Fruit fly (Drosophila melanogaster): ENCODE data around the gene Reepl1.

Reepl1 gene

DNA sequence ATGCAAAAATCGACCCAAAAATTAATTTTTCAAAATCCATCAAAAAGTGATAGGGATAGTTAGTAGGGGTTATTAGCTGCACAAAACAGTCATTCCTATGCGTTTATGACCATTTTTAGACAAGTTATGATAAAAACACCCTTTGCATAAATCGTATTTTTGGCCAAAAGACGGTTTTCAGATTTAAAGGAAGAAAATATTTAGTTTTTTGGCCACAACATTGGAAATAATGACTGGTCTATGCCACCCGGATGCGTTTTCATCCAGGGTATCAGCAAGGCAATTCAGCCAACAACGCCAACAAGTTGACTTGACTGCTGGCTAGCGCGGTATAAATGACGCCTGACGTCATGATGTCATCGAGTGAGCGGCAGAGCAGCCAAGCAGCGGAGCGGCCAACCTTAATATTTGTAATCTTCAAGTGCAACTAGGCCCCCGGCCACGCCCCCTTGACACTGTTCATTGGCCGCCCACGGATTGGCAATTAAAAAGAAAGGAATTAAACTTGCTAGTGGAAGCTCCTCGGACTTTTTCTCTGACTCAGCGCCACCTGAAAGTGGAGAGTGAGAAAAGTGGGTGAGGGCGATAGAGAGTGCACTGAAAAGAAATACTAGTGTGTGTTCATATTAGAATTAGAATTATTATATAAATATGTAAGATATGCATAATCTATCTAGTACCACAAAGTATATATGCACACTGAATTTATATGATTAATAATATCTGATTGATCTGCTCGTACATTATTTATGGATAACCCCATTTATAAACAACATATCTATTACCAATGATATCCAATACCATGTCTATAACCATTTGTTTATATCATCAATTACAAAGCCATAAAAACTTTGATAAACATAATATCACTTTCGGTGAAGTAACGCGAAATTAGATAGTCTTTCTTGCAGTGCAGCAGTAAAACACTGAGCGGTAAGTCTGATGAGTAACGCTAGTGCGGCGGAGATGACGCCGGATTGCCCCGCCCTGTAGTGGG, 12.5 kb upstream of the Reepl1 start (continued):
- TF ChIP-seq Mio (GFP tag; optimal IDR thresholded peaks at IDR 0.05) (no peak), pan (optimal IDR thresholded peaks at IDR 0.05) (no peak), sv (GFP tag; optimal IDR thresholded peaks at IDR 0.05) (peak; percentile 54), tai (GFP tag; optimal IDR thresholded peaks at IDR 0.05) (no peak), lola (GFP tag; optimal IDR thresholded peaks at IDR 0.05) (no peak), fru (GFP tag; optimal IDR thresholded peaks at IDR 0.05) (peak; percentile 72)

DNA sequence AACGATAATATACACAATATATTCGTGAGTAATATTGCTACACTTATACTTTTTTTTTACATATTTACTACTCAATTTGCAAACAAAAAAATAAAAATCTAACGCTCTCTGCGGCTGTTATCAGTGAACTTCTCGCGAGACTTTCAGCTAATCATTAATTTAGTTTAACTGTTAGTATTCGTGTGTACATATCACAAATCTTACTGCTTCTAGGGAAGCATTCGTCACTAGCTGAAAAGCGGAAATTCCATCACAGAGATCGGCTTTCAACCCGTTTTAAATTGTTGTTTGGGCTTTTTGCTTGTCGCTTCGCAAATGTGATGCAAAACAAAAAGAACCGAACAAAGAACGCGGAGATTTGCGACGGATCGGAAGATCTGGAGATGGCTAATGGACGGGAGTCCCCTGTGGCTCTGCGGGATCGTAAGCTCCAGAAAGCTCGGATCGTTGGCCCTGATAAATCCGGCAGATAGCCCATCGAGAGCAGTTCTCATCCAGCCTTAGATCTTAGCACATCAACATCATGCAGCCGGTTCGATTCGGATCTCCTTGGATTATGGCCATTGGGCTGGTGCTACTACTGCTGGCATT, 11.0 kb upstream of the Reepl1 start, which contains the start of gene PGRP-SA:
Gene PGRP-SA, plus strand, starts transcription at position 194 of the 591 bp plus-strand sequence.
- no peak for TF ChIP-seq Rel (GFP tag; optimal IDR thresholded peaks at IDR 0.05)
- peak; percentile 98 for TF ChIP-seq Rel (tag; optimal IDR thresholded peaks at IDR 0.05)
- TF ChIP-seq GATAd (GFP tag; optimal IDR thresholded peaks at IDR 0.05): no peak
- no peak for TF ChIP-seq Hr78 (GFP tag; optimal IDR thresholded peaks at IDR 0.05)
- no peak for TF ChIP-seq dl (GFP tag; optimal IDR thresholded peaks at IDR 0.05; ENCODE audit: insufficient read depth in 1 of 2, partially characterized antibody in 2 of 2)
- TF ChIP-seq brk (GFP tag; optimal IDR thresholded peaks at IDR 0.05): no peak

DNA sequence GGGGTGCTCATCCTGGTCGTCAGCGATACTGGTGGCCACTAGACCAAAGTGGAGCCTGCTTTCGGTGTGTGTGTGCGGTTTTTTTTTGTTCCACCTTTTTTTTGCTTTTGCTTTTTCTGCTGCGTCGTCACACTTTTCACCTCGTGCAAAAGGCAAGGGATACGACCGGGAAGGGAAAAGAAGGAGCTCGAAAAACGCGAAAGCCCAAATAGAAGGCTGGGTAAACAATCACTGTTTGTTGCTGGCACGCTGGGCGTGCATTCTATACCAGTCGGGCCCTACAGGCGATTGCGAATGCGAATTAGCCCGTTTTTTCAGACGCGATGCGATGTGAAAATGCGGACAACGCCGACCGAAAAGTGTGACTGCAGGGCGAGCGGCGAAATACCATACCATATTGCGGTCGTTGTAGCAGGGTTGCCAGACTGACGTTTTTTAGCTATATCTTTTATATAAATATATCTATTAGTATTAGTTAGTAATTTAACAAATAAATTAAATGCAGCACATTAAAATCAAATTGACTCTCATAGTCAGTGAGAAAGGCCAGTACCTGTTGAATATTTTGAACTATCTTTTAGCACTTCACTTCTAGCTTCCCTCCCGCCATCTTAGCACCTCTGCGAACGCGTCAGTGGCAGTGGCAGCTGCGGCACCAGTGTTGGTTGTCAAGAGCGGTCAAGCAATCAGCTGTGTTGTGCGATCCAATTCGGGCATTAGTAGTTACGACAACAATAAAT, 2.4 kb upstream of the Reepl1 start, which contains the start of the genes Polr2A and CG11699:
Gene Polr2A, minus strand, starts transcription at position 371 of the 740 bp plus-strand sequence.
Gene CG11699, plus strand, starts transcription at position 666 of the 740 bp plus-strand sequence.
- TF ChIP-seq ey (GFP tag; optimal IDR thresholded peaks at IDR 0.05) (no peak), h (GFP tag; optimal IDR thresholded peaks at IDR 0.05) (peak; percentile 51), CrebA (GFP tag; optimal IDR thresholded peaks at IDR 0.05; ENCODE audit: borderline replicate concordance) (no peak), Hr83 (GFP tag; optimal IDR thresholded peaks at IDR 0.05; ENCODE audit: poor library complexity, severe bottlenecking) (peak; percentile 14), Dif (GFP tag; optimal IDR thresholded peaks at IDR 0.05; ENCODE audit: partially characterized antibody) (no peak), CG32264 (GFP tag; optimal IDR thresholded peaks at IDR 0.05) (no peak), dmrt93B (GFP tag; optimal IDR thresholded peaks at IDR 0.05) (no peak), fru (GFP tag; optimal IDR thresholded peaks at IDR 0.05) (peak; percentile 50), OdsH (GFP tag; optimal IDR thresholded peaks at IDR 0.05) (peak; percentile 45), usp (GFP tag; optimal IDR thresholded peaks at IDR 0.05) (no peak), HLH106 (tag; optimal IDR thresholded peaks at IDR 0.05) (peak; percentile 74), GATAd (GFP tag; optimal IDR thresholded peaks at IDR 0.05) (no peak), foxo (GFP tag; optimal IDR thresholded peaks at IDR 0.05) (peak in 1 of 2 experiments; percentile 87), tai (GFP tag; optimal IDR thresholded peaks at IDR 0.05) (no peak), rgr (GFP tag; optimal IDR thresholded peaks at IDR 0.05) (peak; percentile 64), Rel (GFP tag; optimal IDR thresholded peaks at IDR 0.05) (no peak), Rel (tag; optimal IDR thresholded peaks at IDR 0.05) (peak; percentile 47), jim (GFP tag; optimal IDR thresholded peaks at IDR 0.05) (no peak), CG9705 (GFP tag; optimal IDR thresholded peaks at IDR 0.05) (peak; percentile 34), Hnf4 (GFP tag; optimal IDR thresholded peaks at IDR 0.05) (no peak), Myc (optimal IDR thresholded peaks at IDR 0.05) (peak; percentile 97), Jra (GFP tag; optimal IDR thresholded peaks at IDR 0.05) (no peak), sv (GFP tag; optimal IDR thresholded peaks at IDR 0.05) (no peak), Dfd (GFP tag; optimal IDR thresholded peaks at IDR 0.05) (no peak), woc (GFP tag; optimal IDR thresholded peaks at IDR 0.05) (peak; percentile 65), psq (GFP tag; optimal IDR thresholded peaks at IDR 0.05) (peak; percentile 40), Sp1 (GFP tag; optimal IDR thresholded peaks at IDR 0.05) (peak; percentile 75), Abd-B (GFP tag; optimal IDR thresholded peaks at IDR 0.05) (no peak), br (GFP tag; optimal IDR thresholded peaks at IDR 0.05) (no peak), sage (GFP tag; optimal IDR thresholded peaks at IDR 0.05) (no peak), Hr78 (GFP tag; optimal IDR thresholded peaks at IDR 0.05) (no peak)

Measured in whole organism, wandering third instar larva.